Fruit fly (Drosophila melanogaster): Measurements from ENCODE around the gene Golgin104.

Gene Golgin104

DNA sequence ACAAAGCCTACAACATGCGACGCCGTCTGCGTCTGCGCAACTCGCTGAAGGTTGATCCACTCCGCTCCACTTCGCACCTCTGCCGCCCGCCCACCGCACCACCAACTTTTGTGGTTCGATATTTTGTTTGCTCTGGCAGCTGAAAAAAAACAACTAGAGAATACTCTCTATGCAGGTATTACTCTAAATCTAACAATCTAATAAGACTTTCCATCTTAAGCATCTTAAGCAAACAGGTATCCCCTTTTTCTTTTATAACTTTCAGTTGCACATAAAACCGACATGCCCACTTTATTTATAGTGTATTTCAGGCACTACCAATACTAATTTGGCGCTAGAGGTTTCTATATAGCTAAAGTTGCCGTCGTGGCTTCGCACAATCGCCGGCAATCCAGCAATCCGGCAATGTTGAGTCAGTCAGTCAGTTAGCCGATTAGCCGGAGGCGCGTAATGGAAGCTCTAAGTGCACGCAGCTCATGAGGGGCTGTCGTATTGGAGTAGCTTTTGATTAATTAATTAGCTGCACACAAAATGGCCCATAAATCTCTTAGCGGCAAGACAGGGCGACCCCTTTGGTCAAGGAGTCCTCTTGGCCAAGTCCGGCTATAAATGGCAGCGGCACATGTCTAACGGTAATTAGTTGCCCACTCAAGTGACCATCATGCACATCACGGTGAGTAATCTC lies 23.4 kb downstream of the Golgin104 start, which contains the start of gene CG13058 (continued):
- TF ChIP-seq Nf-YA (GFP tag; IDR thresholded peaks at IDR 0.05): peak; percentile 54
- no peak for TF ChIP-seq CG34224 (GFP tag; IDR thresholded peaks at IDR 0.05; ENCODE audit: partially characterized antibody)
- TF ChIP-seq CG10565 (GFP tag; optimal IDR thresholded peaks at IDR 0.05): no peak
- TF ChIP-seq CG17186 (GFP tag; optimal IDR thresholded peaks at IDR 0.05): no peak
- TF ChIP-seq tin (GFP tag; optimal IDR thresholded peaks at IDR 0.05): peak; percentile 25
- peak; percentile 37 for TF ChIP-seq slp2 (GFP tag; optimal IDR thresholded peaks at IDR 0.05)
- peak in 1 of 2 experiments; percentile 48 for TF ChIP-seq dpn (GFP tag; optimal IDR thresholded peaks at IDR 0.05)
- peak; percentile 73 for TF ChIP-seq ranshi (GFP tag; IDR thresholded peaks at IDR 0.05)
- no peak for TF ChIP-seq pb (GFP tag; optimal IDR thresholded peaks at IDR 0.05)
- TF ChIP-seq Neu2 (GFP tag; optimal IDR thresholded peaks at IDR 0.05; ENCODE audit: borderline replicate concordance): no peak
- TF ChIP-seq CG11398 (GFP tag; optimal IDR thresholded peaks at IDR 0.05): peak; percentile 30
- TF ChIP-seq CG31388 (GFP tag; optimal IDR thresholded peaks at IDR 0.05): no peak
- peak; percentile 22 for TF ChIP-seq Mad (GFP tag; optimal IDR thresholded peaks at IDR 0.05)
- no peak for TF ChIP-seq CG2202 (tag; optimal IDR thresholded peaks at IDR 0.05)
- TF ChIP-seq Atf-2 (GFP tag; optimal IDR thresholded peaks at IDR 0.05): peak; percentile 4
- peak; percentile 90 for TF ChIP-seq Ada2b (GFP tag; IDR thresholded peaks at IDR 0.05)
- no peak for TF ChIP-seq lbe (GFP tag; optimal IDR thresholded peaks at IDR 0.05)
- TF ChIP-seq CG1792 (GFP tag; optimal IDR thresholded peaks at IDR 0.05): no peak
- no peak for TF ChIP-seq CG15073 (GFP tag; optimal IDR thresholded peaks at IDR 0.05)
- TF ChIP-seq Usf (GFP tag; optimal IDR thresholded peaks at IDR 0.05): peak; percentile 12
- TF ChIP-seq bbx (GFP tag; IDR thresholded peaks at IDR 0.05; ENCODE audit: partially characterized antibody): no peak
- no peak for TF ChIP-seq bab2 (GFP tag; optimal IDR thresholded peaks at IDR 0.05)
- TF ChIP-seq CG3726 (GFP tag; IDR thresholded peaks at IDR 0.05): no peak
- TF ChIP-seq rib (GFP tag; IDR thresholded peaks at IDR 0.05): no peak
- TF ChIP-seq CG18619 (GFP tag; optimal IDR thresholded peaks at IDR 0.05): peak; percentile 61
- TF ChIP-seq CG13123 (GFP tag; optimal IDR thresholded peaks at IDR 0.05): no peak
- no peak for TF ChIP-seq exex (tag; optimal IDR thresholded peaks at IDR 0.05)
- TF ChIP-seq CG17912 (GFP tag; optimal IDR thresholded peaks at IDR 0.05): no peak
- no peak for TF ChIP-seq mirr (GFP tag; optimal IDR thresholded peaks at IDR 0.05)
- TF ChIP-seq CG6854 (GFP tag; optimal IDR thresholded peaks at IDR 0.05): peak; percentile 39
- TF ChIP-seq schlank (tag; optimal IDR thresholded peaks at IDR 0.05): no peak
- no peak for TF ChIP-seq amos (GFP tag; IDR thresholded peaks at IDR 0.05; ENCODE audit: partially characterized antibody)
- no peak for TF ChIP-seq salm (tag; optimal IDR thresholded peaks at IDR 0.05)
- TF ChIP-seq CG32767 (GFP tag; IDR thresholded peaks at IDR 0.05): peak; percentile 71; the same call in 1 of the 2 replicates
- TF ChIP-seq tup (GFP tag; optimal IDR thresholded peaks at IDR 0.05): no peak
- peak; percentile 72 for TF ChIP-seq CG13296 (GFP tag; optimal IDR thresholded peaks at IDR 0.05)
- TF ChIP-seq CG18011 (GFP tag; optimal IDR thresholded peaks at IDR 0.05): no peak
- TF ChIP-seq hkb (optimal IDR thresholded peaks at IDR 0.05): no peak
- TF ChIP-seq hkb (GFP tag; IDR thresholded peaks at IDR 0.05): peak; percentile 62
- TF ChIP-seq CG14050 (GFP tag; IDR thresholded peaks at IDR 0.05): peak; percentile 76
- TF ChIP-seq nerfin-1 (tag; optimal IDR thresholded peaks at IDR 0.05): no peak
- TF ChIP-seq fd3F (GFP tag; optimal IDR thresholded peaks at IDR 0.05): peak; percentile 72
- no peak for TF ChIP-seq zen (tag; optimal IDR thresholded peaks at IDR 0.05)
- no peak for TF ChIP-seq chinmo (GFP tag; IDR thresholded peaks at IDR 0.05; ENCODE audit: partially characterized antibody)
- TF ChIP-seq CG1602 (GFP tag; optimal IDR thresholded peaks at IDR 0.05): peak; percentile 41
- no peak for TF ChIP-seq Tbp (GFP tag; optimal IDR thresholded peaks at IDR 0.05)
- TF ChIP-seq CG14860 (GFP tag; IDR thresholded peaks at IDR 0.05; ENCODE audit: partially characterized antibody): no peak
- TF ChIP-seq CG1233 (GFP tag; optimal IDR thresholded peaks at IDR 0.05): no peak
- peak in 1 of 2 experiments; percentile 86 for TF ChIP-seq Hr51 (GFP tag; optimal IDR thresholded peaks at IDR 0.05)
- peak; percentile 52; the same call in 1 of the 2 replicates for TF ChIP-seq gsb (GFP tag; IDR thresholded peaks at IDR 0.05)
